Worm (Caenorhabditis elegans) whole organism, young adult: ENCODE measurements around the gene cnep-1.
A peak's percentile ranks its signal among the peaks of the same experiment; 100 is the strongest.

Experiments used
- C06A6.2 ChIP-seq: fragments of 200-800 bp; sonication (Bioruptor generic); conservative IDR thresholded peaks from 2 replicates; pipeline ENCODE4 v1.3.6; 2022; ENCODE audit warnings: missing genetic modification characterization, missing compliant biosample characterization
- F22D6.2 ChIP-seq: sonication (generic microtip); optimal IDR thresholded peaks from 2 replicates; lab custom pipeline; 2016; ENCODE audit warnings: mild to moderate bottlenecking, missing genetic modification characterization, missing compliant biosample characterization
- F23B12.7 ChIP-seq: sonication (generic microtip); optimal IDR thresholded peaks from 2 replicates; lab custom pipeline; 2017; ENCODE audit warnings: missing genetic modification characterization, mild to moderate bottlenecking, missing compliant biosample characterization, antibody characterized with exemption, moderate library complexity; ENCODE audit not compliant: insufficient read depth
- F57C9.4 ChIP-seq: sonication (generic microtip); optimal IDR thresholded peaks from 2 replicates; lab custom pipeline; 2017; ENCODE audit warnings: mild to moderate bottlenecking, missing genetic modification characterization, missing compliant biosample characterization
- T26A5.8 ChIP-seq: sonication (generic microtip); optimal IDR thresholded peaks from 2 replicates; lab custom pipeline; 2016; ENCODE audit warnings: missing genetic modification characterization, missing compliant biosample characterization
- Y53F4B.3 ChIP-seq: fragments of 200-800 bp; sonication (Bioruptor generic); IDR thresholded peaks from 2 replicates; pipeline ENCODE4 v1.3.6; 2022; ENCODE audit warnings: missing genetic modification reagents, missing genetic modification characterization, missing compliant biosample characterization
- Y53G8AR.9 ChIP-seq: fragments of 200-800 bp; sonication (Bioruptor generic); conservative IDR thresholded peaks from 2 replicates; pipeline ENCODE4 v1.3.6; 2022; ENCODE audit warnings: missing genetic modification reagents, missing genetic modification characterization, missing compliant biosample characterization
- aptf-2 ChIP-seq: fragments of 200-800 bp; sonication (Bioruptor generic); conservative IDR thresholded peaks from 2 replicates; pipeline ENCODE4 v1.3.6; 2022; ENCODE audit warnings: missing genetic modification reagents, missing genetic modification characterization, missing compliant biosample characterization
- aptf-3 ChIP-seq: fragments of 200-800 bp; sonication (Bioruptor generic); IDR thresholded peaks from 2 replicates; pipeline ENCODE4 v1.3.6; 2022; ENCODE audit warnings: missing genetic modification characterization, missing compliant biosample characterization
- attf-5 ChIP-seq: fragments of 200-800 bp; sonication (Bioruptor generic); optimal IDR thresholded peaks from 2 replicates; lab custom pipeline; 2018; ENCODE audit warnings: mild to moderate bottlenecking, missing genetic modification characterization, missing compliant biosample characterization
- bed-2 ChIP-seq: fragments of 200-800 bp; sonication (Bioruptor generic); IDR thresholded peaks from 2 replicates; pipeline ENCODE4 v1.3.6; 2022; ENCODE audit warnings: missing genetic modification reagents, missing genetic modification characterization, missing compliant biosample characterization
- cebp-1 ChIP-seq, 2 experiments: fragments of 200-800 bp in 1 of 2; sonication (Bioruptor generic) in 1 of 2; sonication (generic microtip) in 1 of 2; IDR thresholded peaks in 1 of 2; optimal IDR thresholded peaks in 1 of 2; 2 replicates each; pipeline versions ENCODE4 v1.3.6 to Lab custom; 2017 to 2022; ENCODE audit warnings: missing compliant biosample characterization in 2 of 2, missing genetic modification characterization in 2 of 2, mild to moderate bottlenecking in 1 of 2, missing genetic modification reagents in 1 of 2, moderate library complexity in 1 of 2
- chd-7 ChIP-seq: sonication (generic microtip); optimal IDR thresholded peaks from 2 replicates; lab custom pipeline; 2016; ENCODE audit warnings: mild to moderate bottlenecking, missing genetic modification characterization, moderate library complexity, missing compliant biosample characterization
- die-1 ChIP-seq: sonication (generic microtip); optimal IDR thresholded peaks from 2 replicates; lab custom pipeline; 2016; ENCODE audit warnings: missing genotype, mild to moderate bottlenecking, missing genetic modification characterization, missing compliant biosample characterization
- dpff-1 ChIP-seq: sonication (generic microtip); optimal IDR thresholded peaks from 2 replicates; lab custom pipeline; 2017; ENCODE audit warnings: mild to moderate bottlenecking, missing genetic modification characterization, missing compliant biosample characterization
- egrh-3 ChIP-seq: fragments of 200-800 bp; sonication (Bioruptor generic); IDR thresholded peaks from 2 replicates; pipeline ENCODE4 v1.3.6; 2022; ENCODE audit warnings: missing genetic modification reagents, missing genetic modification characterization, missing compliant biosample characterization
- hrde-1 ChIP-seq: sonication (generic microtip); optimal IDR thresholded peaks from 2 replicates; lab custom pipeline; 2016; ENCODE audit warnings: missing genetic modification characterization, mild to moderate bottlenecking, missing compliant biosample characterization, moderate library complexity, missing genotype, missing genetic modification reagents, borderline replicate concordance
- lin-26 ChIP-seq: fragments of 200-800 bp; sonication (Bioruptor generic); IDR thresholded peaks from 2 replicates; pipeline ENCODE4 v1.3.6; 2022; ENCODE audit warnings: missing genetic modification reagents, missing genetic modification characterization, missing compliant biosample characterization
- lin-40 ChIP-seq: sonication (generic microtip); optimal IDR thresholded peaks from 2 replicates; lab custom pipeline; 2016; ENCODE audit warnings: missing genetic modification characterization, mild to moderate bottlenecking, missing compliant biosample characterization, missing genotype, missing genetic modification reagents
- lsy-27 ChIP-seq: sonication (generic microtip); optimal IDR thresholded peaks from 2 replicates; lab custom pipeline; 2017; ENCODE audit warnings: missing genetic modification characterization, mild to moderate bottlenecking, missing compliant biosample characterization, antibody characterized with exemption, missing genotype, borderline replicate concordance; ENCODE audit not compliant: insufficient read depth
- madf-10 ChIP-seq: sonication (generic microtip); optimal IDR thresholded peaks from 2 replicates; lab custom pipeline; 2016; ENCODE audit warnings: mild to moderate bottlenecking, missing genetic modification characterization, missing compliant biosample characterization
- madf-8 ChIP-seq: fragments of 200-800 bp; sonication (Bioruptor generic); conservative IDR thresholded peaks from 2 replicates; pipeline ENCODE4 v1.3.6; 2022; ENCODE audit warnings: missing genetic modification reagents, missing genetic modification characterization, missing compliant biosample characterization
- nfyb-1 ChIP-seq: fragments of 200-800 bp; sonication (Bioruptor generic); IDR thresholded peaks from 2 replicates; pipeline ENCODE4 v1.3.6; 2022; ENCODE audit warnings: missing genetic modification reagents, missing genetic modification characterization, missing compliant biosample characterization
- nhr-27 ChIP-seq: fragments of 200-800 bp; sonication (Bioruptor generic); optimal IDR thresholded peaks from 2 replicates; lab custom pipeline; 2018; ENCODE audit warnings: mild to moderate bottlenecking, missing genetic modification characterization, moderate library complexity, missing compliant biosample characterization
- pbrm-1 ChIP-seq: fragments of 200-800 bp; sonication (Bioruptor generic); IDR thresholded peaks from 2 replicates; pipeline ENCODE4 v1.3.6; 2022; ENCODE audit warnings: missing genetic modification reagents, missing genetic modification characterization, missing compliant biosample characterization
- snpc-4 ChIP-seq, 5 experiments: fragments of 150-350 bp in 1 of 5; sonication (generic microtip) in 4 of 5; optimal IDR thresholded peaks; 2 replicates each; lab custom pipeline; 2014 to 2018; ENCODE audit warnings: missing genetic modification characterization in 5 of 5, missing biosample characterization in 3 of 5, antibody characterized with exemption in 2 of 5, mild to moderate bottlenecking in 2 of 5, missing compliant biosample characterization in 2 of 5, missing genotype in 2 of 5, moderate library complexity in 2 of 5, missing genetic modification reagents in 1 of 5
- somi-1 ChIP-seq: fragments of 200-800 bp; sonication (Bioruptor generic); optimal IDR thresholded peaks from 2 replicates; lab custom pipeline; 2018; ENCODE audit warnings: mild to moderate bottlenecking, missing genetic modification characterization, missing compliant biosample characterization
- tlf-1 ChIP-seq: fragments of 200-800 bp; sonication (Bioruptor generic); optimal IDR thresholded peaks from 2 replicates; lab custom pipeline; 2018; ENCODE audit warnings: mild to moderate bottlenecking, missing genetic modification characterization, missing compliant biosample characterization
- unc-62 ChIP-seq: fragments of 150-350 bp; optimal IDR thresholded peaks from 2 replicates; lab custom pipeline; 2014; ENCODE audit warnings: missing biosample characterization, missing genetic modification reagents, missing genetic modification characterization
- xnd-1 ChIP-seq: sonication (generic microtip); optimal IDR thresholded peaks from 2 replicates; lab custom pipeline; 2016; ENCODE audit warnings: missing genotype, missing genetic modification reagents, missing genetic modification characterization, missing compliant biosample characterization
- ztf-22 ChIP-seq: fragments of 200-800 bp; sonication (Bioruptor generic); optimal IDR thresholded peaks from 2 replicates; lab custom pipeline; 2018; ENCODE audit warnings: mild to moderate bottlenecking, missing genetic modification characterization, moderate library complexity, missing compliant biosample characterization
- ztf-26 ChIP-seq: sonication (generic microtip); optimal IDR thresholded peaks from 2 replicates; lab custom pipeline; 2017; ENCODE audit warnings: missing genetic modification characterization, missing compliant biosample characterization
- ztf-28 ChIP-seq: fragments of 200-800 bp; sonication (Bioruptor generic); IDR thresholded peaks from 2 replicates; pipeline ENCODE4 v1.3.6; 2022; ENCODE audit warnings: missing genetic modification reagents, missing genetic modification characterization, missing compliant biosample characterization

The cnep-1 gene

DNA sequence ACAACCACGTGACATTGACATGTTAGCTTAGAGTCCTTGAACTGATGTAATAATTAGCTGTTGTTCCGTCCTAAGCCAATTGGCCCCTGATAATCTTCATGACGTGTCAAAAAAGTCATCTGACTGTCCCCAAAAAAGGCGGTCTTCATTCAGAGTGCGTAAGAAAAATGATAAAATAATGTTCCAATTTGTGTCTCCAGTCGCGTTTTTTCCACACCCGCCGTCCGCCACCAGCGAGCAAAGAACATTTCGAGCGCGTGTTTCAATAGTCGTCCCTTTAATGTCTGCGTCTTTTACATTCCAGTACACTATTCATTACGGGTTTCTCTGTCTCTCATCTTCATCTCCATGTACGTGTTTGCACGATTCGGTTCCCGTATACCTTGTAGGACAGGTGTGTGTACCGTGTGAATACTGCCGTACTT is 27.3 kb downstream of the cnep-1 start (continued):
- TF ChIP-seq ztf-22 = peak; percentile 64
- TF ChIP-seq nfyb-1 = peak; percentile 64; the same call in 1 of the 2 replicates
- TF ChIP-seq snpc-4 (GFP tag; optimal IDR thresholded peaks at IDR 0.05; lab: Kevin White, UChicago) = no peak
- TF ChIP-seq snpc-4 (tag; optimal IDR thresholded peaks at IDR 0.05; lab: Kevin White, UChicago) = peak in 2 of 4 experiments; percentile 9 to 61
- peak; percentile 68; the same call in 1 of the 2 replicates for TF ChIP-seq lin-26 (GFP tag; lab: Robert Waterston, UW)
- 0 out of 2 replicates have a peak, but pooled peaks have one; percentile 10 for TF ChIP-seq aptf-2
- no peak for TF ChIP-seq ztf-28 (GFP tag; lab: Robert Waterston, UW)
- TF ChIP-seq tlf-1 = peak; percentile 53
- TF ChIP-seq C06A6.2 (GFP tag; lab: Robert Waterston, UW) = peak; percentile 76
- TF ChIP-seq F23B12.7 (tag; lab: Kevin White, UChicago) = peak; percentile 22
- peak; percentile 82 for TF ChIP-seq chd-7 (tag; lab: Kevin White, UChicago)
- peak; percentile 75 for TF ChIP-seq attf-5 (GFP tag; lab: Kevin White, UChicago)
- no peak for TF ChIP-seq xnd-1
- no peak for TF ChIP-seq dpff-1
- TF ChIP-seq F57C9.4 (tag; lab: Kevin White, UChicago) = no peak
- TF ChIP-seq lin-40 (tag; lab: Kevin White, UChicago) = peak; percentile 87
- no peak for TF ChIP-seq madf-8
- TF ChIP-seq Y53G8AR.9 = no peak
- no peak for TF ChIP-seq nhr-27 (tag; lab: Kevin White, UChicago)
- peak; percentile 44; the same call in 1 of the 2 replicates for TF ChIP-seq cebp-1 (GFP tag; IDR thresholded peaks at IDR 0.05; lab: Robert Waterston, UW)
- no peak for TF ChIP-seq cebp-1 (tag; optimal IDR thresholded peaks at IDR 0.05; lab: Kevin White, UChicago)
- peak; percentile 86 for TF ChIP-seq F22D6.2 (tag; lab: Kevin White, UChicago)
- TF ChIP-seq pbrm-1 (GFP tag; lab: Robert Waterston, UW) = peak; percentile 49; the same call in 1 of the 2 replicates
- TF ChIP-seq somi-1 (GFP tag; lab: Kevin White, UChicago) = peak; percentile 82
- no peak for TF ChIP-seq Y53F4B.3 (GFP tag; lab: Robert Waterston, UW)
- peak; percentile 66 for TF ChIP-seq die-1 (tag; lab: Kevin White, UChicago)

DNA sequence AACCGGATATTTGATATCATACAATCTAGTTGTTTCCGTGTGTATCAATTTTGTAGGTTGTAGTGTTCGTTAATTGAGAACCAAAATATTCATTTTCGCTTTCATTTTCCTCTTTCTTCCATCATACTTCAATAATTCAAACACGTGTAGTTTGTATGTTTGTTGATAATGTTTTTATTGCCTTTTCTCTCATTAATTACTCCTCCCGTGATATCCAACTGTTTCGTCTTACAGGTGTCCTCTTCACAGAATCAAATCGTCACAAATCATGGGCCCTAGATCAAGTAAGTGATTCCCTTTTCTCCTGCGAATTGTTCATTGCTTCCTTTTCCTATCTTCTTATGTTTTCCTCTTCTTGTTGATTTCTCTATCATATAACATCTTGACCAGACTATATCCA is 28.8 kb downstream of the cnep-1 start, which contains the start of gene nhr-21:
nhr-21 (plus strand) TSS at position 235 of the 400 bp plus-strand sequence.
- TF ChIP-seq somi-1 (GFP tag; lab: Kevin White, UChicago) = peak; percentile 9
- no peak for TF ChIP-seq madf-10 (tag; lab: Kevin White, UChicago)

DNA sequence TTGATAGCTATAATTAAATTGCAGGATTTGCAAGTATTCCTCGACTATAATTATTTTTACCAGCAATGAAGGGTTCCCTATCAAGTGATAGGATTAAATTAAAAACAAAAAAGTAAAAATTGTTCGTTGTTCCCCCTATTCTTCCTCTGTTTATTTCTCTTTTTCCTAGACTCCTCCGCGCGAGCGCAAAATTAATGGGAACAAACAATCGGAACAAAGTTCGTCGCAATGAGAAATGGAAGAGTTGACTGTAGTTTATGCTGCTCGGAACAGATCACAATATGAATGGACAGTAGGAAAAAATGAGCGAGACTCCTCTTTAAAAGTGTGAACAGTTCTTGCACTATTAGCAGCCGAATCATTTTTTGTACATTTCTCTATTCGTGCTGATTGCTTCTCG is 30.6 kb downstream of the cnep-1 start:
- TF ChIP-seq hrde-1 (tag; lab: Kevin White, UChicago) = no peak
- TF ChIP-seq lsy-27 (tag; lab: Kevin White, UChicago) = no peak
- no peak for TF ChIP-seq aptf-3 (GFP tag; lab: Robert Waterston, UW)
- TF ChIP-seq T26A5.8 (tag; lab: Kevin White, UChicago) = no peak

DNA sequence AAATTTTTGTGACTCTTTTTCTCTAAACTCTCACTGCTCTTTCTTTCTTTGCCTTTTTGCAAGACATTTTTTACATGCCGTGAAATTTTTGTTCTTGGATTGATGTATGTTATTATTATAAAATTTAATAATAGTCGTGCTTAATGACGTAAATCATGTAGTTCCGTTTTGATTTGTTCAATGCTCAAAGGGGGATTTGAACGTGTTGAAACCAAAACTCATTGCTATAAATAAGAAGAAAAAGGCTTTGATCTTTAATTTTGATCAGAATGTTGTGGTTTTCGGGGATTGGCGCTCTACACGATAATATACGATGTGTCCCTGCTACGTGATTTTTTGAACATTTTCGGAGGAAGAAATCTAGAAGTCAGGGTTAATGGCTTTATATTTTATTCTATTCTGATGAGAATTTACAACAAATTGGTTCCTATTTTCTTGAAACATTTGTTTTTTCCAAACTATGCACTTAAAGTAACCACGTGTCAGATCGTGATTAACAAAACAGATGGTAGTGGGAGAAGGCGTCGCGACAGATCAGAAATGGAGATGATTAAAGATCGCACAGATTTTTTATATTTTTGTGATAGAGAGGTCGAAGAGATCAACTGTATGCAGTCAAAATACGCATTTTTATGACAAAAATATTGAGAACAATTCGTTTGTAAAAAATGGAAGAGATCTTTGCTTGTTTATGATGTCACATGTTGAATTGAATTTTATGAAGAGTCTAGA is 31.6 kb downstream of the cnep-1 start:
- TF ChIP-seq unc-62 (GFP tag; lab: Kevin White, UChicago) = no peak
- TF ChIP-seq ztf-26 (tag; lab: Kevin White, UChicago) = peak; percentile 6
- TF ChIP-seq bed-2 (GFP tag; lab: Robert Waterston, UW) = no peak
- no peak for TF ChIP-seq egrh-3 (GFP tag; lab: Robert Waterston, UW)
